Fruit fly (Drosophila melanogaster) whole organism, adult: Measurements from ENCODE around the gene spdo.

Experiments
- CG12768 ChIP-seq: fragments of 200-800 bp; sonication (Bioruptor generic); optimal IDR thresholded peaks from 2 replicates; lab custom pipeline; 2017; ENCODE audit warnings: missing biosample characterization, missing genetic modification characterization, mild to moderate bottlenecking, moderate library complexity, missing genetic modification reagents
- CG33017 ChIP-seq: fragments of 200-800 bp; sonication (Bioruptor generic); optimal IDR thresholded peaks from 2 replicates; lab custom pipeline; 2018; ENCODE audit warnings: missing biosample characterization, mild to moderate bottlenecking, missing genetic modification characterization, moderate library complexity
- CG7045 ChIP-seq: fragments of 200-800 bp; sonication (Bioruptor generic); optimal IDR thresholded peaks from 2 replicates; lab custom pipeline; 2017; ENCODE audit warnings: missing biosample characterization, mild to moderate bottlenecking, missing genetic modification characterization
- Hr96 ChIP-seq: fragments of 200-800 bp; sonication (Bioruptor generic); optimal IDR thresholded peaks from 2 replicates; lab custom pipeline; 2016; ENCODE audit warnings: missing biosample characterization, missing genetic modification characterization
- cic ChIP-seq: fragments of 200-800 bp; sonication (Bioruptor generic); optimal IDR thresholded peaks from 2 replicates; lab custom pipeline; 2017; ENCODE audit warnings: missing biosample characterization, mild to moderate bottlenecking, missing genetic modification characterization, moderate library complexity
- kay ChIP-seq: fragments of 200-800 bp; sonication (Bioruptor generic); peaks from one replicate; lab custom pipeline; 2016; ENCODE audit warnings: missing biosample characterization, missing genetic modification characterization, borderline replicate concordance
- ovo ChIP-seq: fragments of 200-800 bp; sonication (Bioruptor generic); optimal IDR thresholded peaks from 2 replicates; lab custom pipeline; 2016; ENCODE audit warnings: missing biosample characterization, missing genetic modification characterization

dm6 chr3R:30489797-30490196, 13.3 kb downstream of the spdo start, which contains the start of gene PH4alphaSG2:
- TF ChIP-seq Hr96 (no peak), kay (GFP tag; lab: Kevin White, UChicago) (no peak), CG7045 (no peak), CG33017 (no peak), cic (GFP tag; lab: Kevin White, UChicago) (no peak), ovo (GFP tag; lab: Kevin White, UChicago) (no peak), CG12768 (GFP tag; lab: Kevin White, UChicago) (no peak)
